Worm (Caenorhabditis elegans) whole organism, young adult: Measurements from ENCODE around the gene F54E7.9.

Experiments used
- D2030.7 ChIP-seq: fragments of 200-800 bp; sonication (Bioruptor generic); IDR thresholded peaks from 2 replicates; pipeline ENCODE4 v1.3.6; 2022; ENCODE audit warnings: missing genetic modification reagents, missing genetic modification characterization, missing compliant biosample characterization
- F33H1.4 ChIP-seq: fragments of 200-800 bp; sonication (Bioruptor generic); IDR thresholded peaks from 2 replicates; pipeline ENCODE4 v1.3.6; 2022; ENCODE audit warnings: missing genetic modification reagents, missing genetic modification characterization, missing compliant biosample characterization
- F57C9.4 ChIP-seq: sonication (generic microtip); optimal IDR thresholded peaks from 2 replicates; lab custom pipeline; 2017; ENCODE audit warnings: mild to moderate bottlenecking, missing genetic modification characterization, missing compliant biosample characterization
- K12H6.12 ChIP-seq: fragments of 200-800 bp; sonication (Bioruptor generic); optimal IDR thresholded peaks from 2 replicates; lab custom pipeline; 2018; ENCODE audit warnings: mild to moderate bottlenecking, missing genetic modification characterization, missing compliant biosample characterization
- akir-1 ChIP-seq: fragments of 200-800 bp; sonication (Bioruptor generic); optimal IDR thresholded peaks from 2 replicates; lab custom pipeline; 2018; ENCODE audit warnings: mild to moderate bottlenecking, missing genetic modification characterization, moderate library complexity, missing compliant biosample characterization
- athp-1 ChIP-seq: sonication (generic microtip); optimal IDR thresholded peaks from 2 replicates; lab custom pipeline; 2017; ENCODE audit warnings: mild to moderate bottlenecking, missing genetic modification characterization, missing compliant biosample characterization
- attf-5 ChIP-seq: fragments of 200-800 bp; sonication (Bioruptor generic); optimal IDR thresholded peaks from 2 replicates; lab custom pipeline; 2018; ENCODE audit warnings: mild to moderate bottlenecking, missing genetic modification characterization, missing compliant biosample characterization
- ceh-27 ChIP-seq: fragments of 200-800 bp; sonication (Bioruptor generic); optimal IDR thresholded peaks from 2 replicates; lab custom pipeline; 2018; ENCODE audit warnings: mild to moderate bottlenecking, missing genetic modification characterization, moderate library complexity, missing compliant biosample characterization
- ceh-91 ChIP-seq: fragments of 200-800 bp; sonication (Bioruptor generic); IDR thresholded peaks from 2 replicates; pipeline ENCODE4 v1.3.6; 2022; ENCODE audit warnings: missing genetic modification reagents, missing genetic modification characterization, missing compliant biosample characterization
- die-1 ChIP-seq: sonication (generic microtip); optimal IDR thresholded peaks from 2 replicates; lab custom pipeline; 2016; ENCODE audit warnings: missing genotype, mild to moderate bottlenecking, missing genetic modification characterization, missing compliant biosample characterization
- dpff-1 ChIP-seq: sonication (generic microtip); optimal IDR thresholded peaks from 2 replicates; lab custom pipeline; 2017; ENCODE audit warnings: mild to moderate bottlenecking, missing genetic modification characterization, missing compliant biosample characterization
- dpl-1 ChIP-seq: fragments of 150-350 bp; optimal IDR thresholded peaks from 2 replicates; lab custom pipeline; 2014; ENCODE audit warnings: missing biosample characterization, missing genetic modification reagents, missing genetic modification characterization
- efl-1 ChIP-seq: fragments of 150-350 bp; optimal IDR thresholded peaks from 2 replicates; lab custom pipeline; 2014; ENCODE audit warnings: missing biosample characterization, missing genetic modification reagents, missing genetic modification characterization
- ekl-4 ChIP-seq: fragments of 200-800 bp; sonication (Bioruptor generic); IDR thresholded peaks from 2 replicates; pipeline ENCODE4 v1.3.6; 2022; ENCODE audit warnings: missing genetic modification reagents, missing genetic modification characterization, missing compliant biosample characterization
- hlh-12 ChIP-seq: sonication (generic microtip); optimal IDR thresholded peaks from 2 replicates; lab custom pipeline; 2016; ENCODE audit warnings: missing genetic modification characterization, missing compliant biosample characterization
- hmg-20 ChIP-seq: fragments of 200-800 bp; sonication (Bioruptor generic); IDR thresholded peaks from 2 replicates; pipeline ENCODE4 v1.3.6; 2022; ENCODE audit warnings: missing genetic modification reagents, missing genetic modification characterization, missing compliant biosample characterization
- lag-1 ChIP-seq: fragments of 200-800 bp; sonication (Bioruptor generic); IDR thresholded peaks from 2 replicates; pipeline ENCODE4 v1.3.6; 2022; ENCODE audit warnings: missing genetic modification reagents, missing genetic modification characterization, missing compliant biosample characterization
- let-526 ChIP-seq: fragments of 200-800 bp; sonication (Bioruptor generic); IDR thresholded peaks from 2 replicates; pipeline ENCODE4 v1.3.6; 2022; ENCODE audit warnings: missing genetic modification reagents, missing genetic modification characterization, missing compliant biosample characterization
- lin-35 ChIP-seq, 3 experiments: fragments of 150-350 bp in 2 of 3; sonication (generic microtip) in 1 of 3; optimal IDR thresholded peaks; 2 replicates each; lab custom pipeline; 2014 to 2018; ENCODE audit warnings: missing biosample characterization in 3 of 3, missing genetic modification characterization in 3 of 3, missing genetic modification reagents in 3 of 3
- lin-54 ChIP-seq: fragments of 200-800 bp; sonication (Bioruptor generic); optimal IDR thresholded peaks from 2 replicates; lab custom pipeline; 2018; ENCODE audit warnings: mild to moderate bottlenecking, missing genetic modification characterization, missing compliant biosample characterization
- lsy-27 ChIP-seq: sonication (generic microtip); optimal IDR thresholded peaks from 2 replicates; lab custom pipeline; 2017; ENCODE audit warnings: missing genetic modification characterization, mild to moderate bottlenecking, missing compliant biosample characterization, antibody characterized with exemption, missing genotype, borderline replicate concordance; ENCODE audit not compliant: insufficient read depth
- madf-3 ChIP-seq: fragments of 200-800 bp; sonication (Bioruptor generic); IDR thresholded peaks from 2 replicates; pipeline ENCODE4 v1.3.6; 2022; ENCODE audit warnings: missing genetic modification reagents, missing genetic modification characterization, missing compliant biosample characterization
- madf-6 ChIP-seq: fragments of 200-800 bp; sonication (Bioruptor generic); IDR thresholded peaks from 2 replicates; pipeline ENCODE4 v1.3.6; 2022; ENCODE audit warnings: missing genetic modification reagents, missing genetic modification characterization, missing compliant biosample characterization
- mel-28 ChIP-seq: sonication (generic microtip); optimal IDR thresholded peaks from 2 replicates; lab custom pipeline; 2016; ENCODE audit warnings: borderline replicate concordance, mild to moderate bottlenecking, missing genetic modification characterization, missing compliant biosample characterization
- nhr-80 ChIP-seq: sonication (generic microtip); optimal IDR thresholded peaks from 2 replicates; lab custom pipeline; 2016; ENCODE audit warnings: missing genetic modification characterization, missing compliant biosample characterization
- pbrm-1 ChIP-seq: fragments of 200-800 bp; sonication (Bioruptor generic); IDR thresholded peaks from 2 replicates; pipeline ENCODE4 v1.3.6; 2022; ENCODE audit warnings: missing genetic modification reagents, missing genetic modification characterization, missing compliant biosample characterization
- pha-4 ChIP-seq: fragments of 150-350 bp; sonication (generic microtip); optimal IDR thresholded peaks from 2 replicates; lab custom pipeline; 2014; ENCODE audit warnings: missing biosample characterization, missing genetic modification reagents, missing genetic modification characterization
- rcor-1 ChIP-seq: fragments of 200-800 bp; sonication (Bioruptor generic); IDR thresholded peaks from 2 replicates; pipeline ENCODE4 v1.3.6; 2022; ENCODE audit warnings: missing genetic modification reagents, missing genetic modification characterization, missing compliant biosample characterization
- snpc-1.3 ChIP-seq: sonication (generic microtip); optimal IDR thresholded peaks from 2 replicates; lab custom pipeline; 2017; ENCODE audit warnings: missing genetic modification characterization, mild to moderate bottlenecking, missing compliant biosample characterization, antibody characterized with exemption, moderate library complexity, missing genotype, missing genetic modification reagents; ENCODE audit not compliant: insufficient read depth
- snpc-4 ChIP-seq, 5 experiments: fragments of 150-350 bp in 1 of 5; sonication (generic microtip) in 4 of 5; optimal IDR thresholded peaks; 2 replicates each; lab custom pipeline; 2014 to 2018; ENCODE audit warnings: missing genetic modification characterization in 5 of 5, missing biosample characterization in 3 of 5, antibody characterized with exemption in 2 of 5, mild to moderate bottlenecking in 2 of 5, missing compliant biosample characterization in 2 of 5, missing genotype in 2 of 5, moderate library complexity in 2 of 5, missing genetic modification reagents in 1 of 5
- sptf-2 ChIP-seq: fragments of 200-800 bp; sonication (Bioruptor generic); optimal IDR thresholded peaks from 2 replicates; lab custom pipeline; 2018; ENCODE audit warnings: mild to moderate bottlenecking, missing genetic modification characterization, missing compliant biosample characterization
- unc-130 ChIP-seq: sonication (generic microtip); optimal IDR thresholded peaks from 2 replicates; lab custom pipeline; 2016; ENCODE audit warnings: missing genetic modification reagents, missing genetic modification characterization, missing compliant biosample characterization
- xnd-1 ChIP-seq: sonication (generic microtip); optimal IDR thresholded peaks from 2 replicates; lab custom pipeline; 2016; ENCODE audit warnings: missing genotype, missing genetic modification reagents, missing genetic modification characterization, missing compliant biosample characterization
- zfh-2 ChIP-seq: fragments of 200-800 bp; sonication (Bioruptor generic); conservative IDR thresholded peaks from 2 replicates; pipeline ENCODE4 v1.3.6; 2022; ENCODE audit warnings: missing genetic modification reagents, missing genetic modification characterization, missing compliant biosample characterization
- ztf-18 ChIP-seq: sonication (generic microtip); optimal IDR thresholded peaks from 2 replicates; lab custom pipeline; 2016; ENCODE audit warnings: missing genotype, mild to moderate bottlenecking, missing genetic modification characterization, missing compliant biosample characterization
- ztf-22 ChIP-seq: fragments of 200-800 bp; sonication (Bioruptor generic); optimal IDR thresholded peaks from 2 replicates; lab custom pipeline; 2018; ENCODE audit warnings: mild to moderate bottlenecking, missing genetic modification characterization, moderate library complexity, missing compliant biosample characterization
- ztf-28 ChIP-seq: fragments of 200-800 bp; sonication (Bioruptor generic); IDR thresholded peaks from 2 replicates; pipeline ENCODE4 v1.3.6; 2022; ENCODE audit warnings: missing genetic modification reagents, missing genetic modification characterization, missing compliant biosample characterization

Gene F54E7.9

ce11 chrIII:5697963-5698730, 20.5 kb upstream of the F54E7.9 start, which contains the start of the genes lgg-3 and rgs-5 (continued):
- TF ChIP-seq ceh-91 (GFP tag; lab: Robert Waterston, UW), result peak; percentile 61
- no peak for TF ChIP-seq lsy-27
- no peak for TF ChIP-seq dpff-1
- TF ChIP-seq xnd-1 (tag; lab: Kevin White, UChicago), result peak; percentile 91
- TF ChIP-seq athp-1 (tag; lab: Kevin White, UChicago), result peak; percentile 13
- TF ChIP-seq akir-1 (GFP tag; lab: Kevin White, UChicago), result no peak
- peak in 1 of 3 experiments; percentile 30 for TF ChIP-seq lin-35 (GFP tag; optimal IDR thresholded peaks at IDR 0.05; lab: Kevin White, UChicago)
- TF ChIP-seq F57C9.4 (tag; lab: Kevin White, UChicago), result no peak
- TF ChIP-seq ztf-18 (tag; lab: Kevin White, UChicago), result peak; percentile 72
- TF ChIP-seq snpc-4 (GFP tag; optimal IDR thresholded peaks at IDR 0.05; lab: Kevin White, UChicago), result no peak
- peak; percentile 5 to 81 (median 31) for TF ChIP-seq snpc-4 (tag; optimal IDR thresholded peaks at IDR 0.05; lab: Kevin White, UChicago)
- TF ChIP-seq mel-28, result no peak
- no peak for TF ChIP-seq zfh-2 (GFP tag; lab: Robert Waterston, UW)
- peak; percentile 88 for TF ChIP-seq madf-6
- peak; percentile 12 for TF ChIP-seq ceh-27 (GFP tag; lab: Kevin White, UChicago)
- TF ChIP-seq hlh-12 (tag; lab: Kevin White, UChicago), result no peak
- no peak for TF ChIP-seq let-526
- peak; percentile 65 for TF ChIP-seq attf-5
- peak; percentile 39; the same call in 1 of the 2 replicates for TF ChIP-seq rcor-1 (GFP tag; lab: Robert Waterston, UW)
- peak; percentile 62 for TF ChIP-seq efl-1
- peak; percentile 12 for TF ChIP-seq nhr-80
- TF ChIP-seq D2030.7 (GFP tag; lab: Robert Waterston, UW), result peak; percentile 58
- TF ChIP-seq ztf-28 (GFP tag; lab: Robert Waterston, UW), result no peak
- no peak for TF ChIP-seq hmg-20 (GFP tag; lab: Robert Waterston, UW)
- TF ChIP-seq die-1 (tag; lab: Kevin White, UChicago), result no peak
- TF ChIP-seq F33H1.4 (GFP tag; lab: Robert Waterston, UW), result peak; percentile 85
- no peak for TF ChIP-seq lag-1
- peak; percentile 14 for TF ChIP-seq dpl-1 (GFP tag; lab: Kevin White, UChicago)
- TF ChIP-seq snpc-1.3 (tag; lab: Kevin White, UChicago), result peak; percentile 3

- no peak for TF ChIP-seq pha-4 (tag; lab: Kevin White, UChicago)
- no peak for TF ChIP-seq ekl-4 (GFP tag; lab: Robert Waterston, UW)
- no peak for TF ChIP-seq K12H6.12 (tag; lab: Kevin White, UChicago)
- TF ChIP-seq sptf-2 (GFP tag; lab: Kevin White, UChicago), result no peak
- no peak for TF ChIP-seq ztf-28 (GFP tag; lab: Robert Waterston, UW)
- TF ChIP-seq madf-3, result no peak
- no peak for TF ChIP-seq lin-54
- no peak for TF ChIP-seq snpc-1.3 (tag; lab: Kevin White, UChicago)
- TF ChIP-seq hlh-12 (tag; lab: Kevin White, UChicago), result no peak
- TF ChIP-seq ztf-22 (GFP tag; lab: Kevin White, UChicago), result no peak
- TF ChIP-seq pbrm-1, result no peak
- no peak for TF ChIP-seq unc-130 (GFP tag; lab: Kevin White, UChicago)
- TF ChIP-seq die-1 (tag; lab: Kevin White, UChicago), result no peak
Observed at ce11 chrIII:5697266-5697665, 19.6 kb upstream of the F54E7.9 start, which contains the start of gene B0336.7. Gene B0336.7, minus strand, starts transcription at chrIII:5697366.
